Fruit fly (Drosophila melanogaster) whole organism, embryonic: ENCODE measurements around the gene CG32278.
A peak's percentile ranks its signal among the peaks of the same experiment; 100 is the strongest.

Source experiments
- Adf1 ChIP-seq: fragments of 200-800 bp; sonication (Bioruptor generic); IDR thresholded peaks from 2 replicates; pipeline ENCODE4 v1.3.6; 2022; ENCODE audit warnings: missing biosample characterization, missing genetic modification characterization
- Antp ChIP-seq: fragments of 200-800 bp; sonication (Bioruptor generic); optimal IDR thresholded peaks from 3 replicates; lab custom pipeline; 2016; ENCODE audit warnings: missing biosample characterization, missing genetic modification characterization
- Atf6 ChIP-seq: fragments of 200-800 bp; sonication (Bioruptor generic); IDR thresholded peaks from 2 replicates; pipeline ENCODE4 v1.3.6; 2022; ENCODE audit warnings: missing biosample characterization, missing genetic modification characterization
- B-H2 ChIP-seq: fragments of 200-800 bp; sonication (Bioruptor generic); optimal IDR thresholded peaks from 2 replicates; lab custom pipeline; 2018; ENCODE audit warnings: missing biosample characterization, mild to moderate bottlenecking, missing genetic modification characterization
- CG13287 ChIP-seq: fragments of 200-800 bp; sonication (Bioruptor generic); IDR thresholded peaks from 2 replicates; pipeline ENCODE4 v1.3.6; 2022; ENCODE audit warnings: missing biosample characterization, missing genetic modification characterization; ENCODE audit not compliant: partially characterized antibody
- CG13624 ChIP-seq: fragments of 200-800 bp; sonication (Bioruptor generic); optimal IDR thresholded peaks from 2 replicates; lab custom pipeline; 2016; ENCODE audit warnings: missing biosample characterization, missing genetic modification characterization
- CG15514 ChIP-seq: fragments of 200-800 bp; sonication (Bioruptor generic); optimal IDR thresholded peaks from 3 replicates; lab custom pipeline; 2017; ENCODE audit warnings: missing biosample characterization, missing genetic modification characterization, mild to moderate bottlenecking, moderate library complexity, missing genetic modification reagents
- CG15696 ChIP-seq: fragments of 200-800 bp; sonication (Bioruptor generic); optimal IDR thresholded peaks from 2 replicates; lab custom pipeline; 2019; ENCODE audit warnings: missing biosample characterization, mild to moderate bottlenecking, missing genetic modification characterization, moderate library complexity
- CG17612 ChIP-seq: fragments of 200-800 bp; sonication (Bioruptor generic); IDR thresholded peaks from 2 replicates; pipeline ENCODE4 v1.3.6; 2022; ENCODE audit warnings: missing biosample characterization, missing genetic modification characterization
- CG17829 ChIP-seq: fragments of 200-800 bp; optimal IDR thresholded peaks from 2 replicates; lab custom pipeline; 2019; ENCODE audit warnings: missing biosample characterization, mild to moderate bottlenecking, missing genetic modification characterization, moderate library complexity
- CG2120 ChIP-seq: fragments of 200-800 bp; sonication (Bioruptor generic); optimal IDR thresholded peaks from 3 replicates; lab custom pipeline; 2016; ENCODE audit warnings: missing biosample characterization, missing genetic modification characterization
- CG30403 ChIP-seq: fragments of 200-800 bp; sonication (Bioruptor generic); optimal IDR thresholded peaks from 3 replicates; lab custom pipeline; 2016; ENCODE audit warnings: missing biosample characterization, missing genetic modification characterization
- CG31388 ChIP-seq: fragments of 200-800 bp; sonication (Bioruptor generic); optimal IDR thresholded peaks from 2 replicates; lab custom pipeline; 2016; ENCODE audit warnings: missing biosample characterization, missing genetic modification characterization
- CG32772 ChIP-seq: fragments of 200-800 bp; sonication (Bioruptor generic); IDR thresholded peaks from 2 replicates; pipeline ENCODE4 v1.3.6; 2022; ENCODE audit warnings: missing biosample characterization, missing genetic modification characterization
- CG33213 ChIP-seq: fragments of 200-800 bp; sonication (Bioruptor generic); optimal IDR thresholded peaks from 3 replicates; lab custom pipeline; 2016; ENCODE audit warnings: missing biosample characterization, missing genetic modification characterization
- CG4282 ChIP-seq: fragments of 200-800 bp; sonication (Bioruptor generic); optimal IDR thresholded peaks from 2 replicates; lab custom pipeline; 2016; ENCODE audit warnings: missing biosample characterization, missing genetic modification characterization
- CG4707 ChIP-seq: fragments of 200-800 bp; sonication (Bioruptor generic); optimal IDR thresholded peaks from 2 replicates; lab custom pipeline; 2018; ENCODE audit warnings: missing biosample characterization, mild to moderate bottlenecking, missing genetic modification characterization, moderate library complexity
- CG4820 ChIP-seq: fragments of 200-800 bp; sonication (Bioruptor generic); optimal IDR thresholded peaks from 3 replicates; lab custom pipeline; 2016; ENCODE audit warnings: missing biosample characterization, missing genetic modification characterization
- CG6791 ChIP-seq: fragments of 200-800 bp; sonication (Bioruptor generic); IDR thresholded peaks from 3 replicates; pipeline ENCODE4 v1.3.6; 2022; ENCODE audit warnings: missing biosample characterization, missing genetic modification characterization; ENCODE audit not compliant: partially characterized antibody
- CG7357 ChIP-seq: fragments of 200-800 bp; sonication (Bioruptor generic); IDR thresholded peaks from 3 replicates; pipeline ENCODE4 v1.3.6; 2022; ENCODE audit warnings: missing biosample characterization, missing genetic modification characterization
- CG7372 ChIP-seq: fragments of 200-800 bp; sonication (Bioruptor generic); IDR thresholded peaks from 2 replicates; pipeline ENCODE4 v1.3.6; 2022; ENCODE audit warnings: missing biosample characterization, missing genetic modification characterization
- CG8359 ChIP-seq: fragments of 200-800 bp; sonication (Bioruptor generic); optimal IDR thresholded peaks from 2 replicates; lab custom pipeline; 2017; ENCODE audit warnings: missing biosample characterization, mild to moderate bottlenecking, missing genetic modification characterization, borderline replicate concordance
- ERR ChIP-seq: fragments of 200-800 bp; sonication (Bioruptor generic); optimal IDR thresholded peaks from 2 replicates; lab custom pipeline; 2016; ENCODE audit warnings: missing biosample characterization, missing genetic modification characterization
- Ets65A ChIP-seq: fragments of 200-800 bp; sonication (Bioruptor generic); peaks from one replicate; lab custom pipeline; 2016; ENCODE audit warnings: missing biosample characterization, missing genetic modification characterization
- Gsc ChIP-seq: fragments of 200-800 bp; sonication (Bioruptor generic); IDR thresholded peaks from 2 replicates; pipeline ENCODE4 v1.3.6; 2022; ENCODE audit warnings: missing biosample characterization, missing genetic modification characterization
- HLH54F ChIP-seq: fragments of 200-800 bp; sonication (Bioruptor generic); optimal IDR thresholded peaks from 3 replicates; lab custom pipeline; 2016; ENCODE audit warnings: missing biosample characterization, missing genetic modification characterization
- MBD-R2 ChIP-seq: fragments of 200-800 bp; sonication (Bioruptor generic); IDR thresholded peaks from 2 replicates; pipeline ENCODE4 v1.3.6; 2022; ENCODE audit warnings: missing biosample characterization, missing genetic modification characterization
- Ravus ChIP-seq: fragments of 200-800 bp; sonication (Bioruptor generic); IDR thresholded peaks from 2 replicates; pipeline ENCODE4 v1.3.6; 2022; ENCODE audit warnings: missing biosample characterization, missing genetic modification characterization
- Sry-δ ChIP-seq: fragments of 200-800 bp; sonication (Bioruptor generic); optimal IDR thresholded peaks from 2 replicates; lab custom pipeline; 2016; ENCODE audit warnings: missing biosample characterization, missing genetic modification characterization
- Vsx1 ChIP-seq: fragments of 200-800 bp; sonication (Bioruptor generic); optimal IDR thresholded peaks from 2 replicates; lab custom pipeline; 2017; ENCODE audit warnings: missing biosample characterization, mild to moderate bottlenecking, missing genetic modification characterization, missing genetic modification reagents
- chif ChIP-seq, 2 experiments: fragments of 200-800 bp; sonication (Bioruptor generic); optimal IDR thresholded peaks; 3 replicates each; lab custom pipeline; 2016; ENCODE audit warnings: missing biosample characterization in 2 of 2, missing genetic modification characterization in 2 of 2
- croc ChIP-seq: fragments of 200-800 bp; sonication (Bioruptor generic); conservative IDR thresholded peaks from 3 replicates; pipeline ENCODE4 v1.3.6; 2022; ENCODE audit warnings: missing biosample characterization, missing genetic modification characterization
- cwo ChIP-seq: fragments of 200-800 bp; sonication (Bioruptor generic); optimal IDR thresholded peaks from 3 replicates; lab custom pipeline; 2017; ENCODE audit warnings: missing biosample characterization, missing genetic modification characterization, mild to moderate bottlenecking, moderate library complexity, missing genetic modification reagents
- dati ChIP-seq: fragments of 200-800 bp; sonication (Bioruptor generic); IDR thresholded peaks from 2 replicates; pipeline ENCODE4 v1.3.6; 2022; ENCODE audit warnings: missing biosample characterization, missing genetic modification characterization
- dimm ChIP-seq: fragments of 200-800 bp; sonication (Bioruptor generic); IDR thresholded peaks from 2 replicates; pipeline ENCODE4 v1.3.6; 2022; ENCODE audit warnings: missing biosample characterization, missing genetic modification characterization
- dm ChIP-seq: fragments of 200-800 bp; sonication (Bioruptor generic); optimal IDR thresholded peaks from 3 replicates; lab custom pipeline; 2016; ENCODE audit warnings: missing biosample characterization, missing genetic modification characterization
- dpn ChIP-seq, 2 experiments: fragments of 200-800 bp; sonication (Bioruptor generic); optimal IDR thresholded peaks; 3 replicates each; lab custom pipeline; 2016; ENCODE audit warnings: missing biosample characterization in 2 of 2, missing genetic modification characterization in 2 of 2
- dysf ChIP-seq: fragments of 200-800 bp; sonication (Bioruptor generic); IDR thresholded peaks from 3 replicates; pipeline ENCODE4 v1.3.6; 2022; ENCODE audit warnings: missing biosample characterization, missing genetic modification characterization
- gsb-n ChIP-seq: fragments of 200-800 bp; sonication (Bioruptor generic); optimal IDR thresholded peaks from 3 replicates; lab custom pipeline; 2018; ENCODE audit warnings: missing biosample characterization, mild to moderate bottlenecking, missing genetic modification characterization
- gt ChIP-seq: fragments of 200-800 bp; sonication (Bioruptor generic); IDR thresholded peaks from 2 replicates; pipeline ENCODE4 v1.3.6; 2022; ENCODE audit warnings: missing biosample characterization, missing genetic modification characterization
- her ChIP-seq: fragments of 200-800 bp; sonication (Bioruptor generic); optimal IDR thresholded peaks from 2 replicates; lab custom pipeline; 2016; ENCODE audit warnings: missing biosample characterization, missing genetic modification characterization
- lbe ChIP-seq: fragments of 200-800 bp; sonication (Bioruptor generic); optimal IDR thresholded peaks from 2 replicates; lab custom pipeline; 2016; ENCODE audit warnings: missing biosample characterization, mild to moderate bottlenecking, missing genetic modification characterization
- nmo ChIP-seq: fragments of 200-800 bp; sonication (Bioruptor generic); optimal IDR thresholded peaks from 2 replicates; lab custom pipeline; 2018; ENCODE audit warnings: missing biosample characterization, mild to moderate bottlenecking, missing genetic modification characterization, moderate library complexity
- psq ChIP-seq: fragments of 200-800 bp; sonication (Bioruptor generic); optimal IDR thresholded peaks from 2 replicates; lab custom pipeline; 2017; ENCODE audit warnings: missing biosample characterization, missing genetic modification characterization
- sob ChIP-seq: fragments of 200-800 bp; sonication (Bioruptor generic); IDR thresholded peaks from 2 replicates; pipeline ENCODE4 v1.3.6; 2022; ENCODE audit warnings: missing biosample characterization, missing genetic modification characterization
- tin ChIP-seq: fragments of 200-800 bp; sonication (Bioruptor generic); optimal IDR thresholded peaks from 3 replicates; lab custom pipeline; 2016; ENCODE audit warnings: missing biosample characterization, missing genetic modification characterization
- tio ChIP-seq: fragments of 200-800 bp; sonication (Bioruptor generic); optimal IDR thresholded peaks from 2 replicates; lab custom pipeline; 2017; ENCODE audit warnings: missing biosample characterization, missing genetic modification characterization, inconsistent platforms
- trem ChIP-seq: fragments of 200-800 bp; optimal IDR thresholded peaks from 3 replicates; lab custom pipeline; 2019; ENCODE audit warnings: missing biosample characterization, mild to moderate bottlenecking, missing genetic modification characterization, moderate library complexity
- twi ChIP-seq: fragments of 200-800 bp; optimal IDR thresholded peaks from 2 replicates; lab custom pipeline; 2019; ENCODE audit warnings: missing biosample characterization, mild to moderate bottlenecking, missing genetic modification characterization, moderate library complexity

Gene CG32278

dm6 chr3L:3148125-3149059, 20.7 kb upstream of the CG32278 start, which contains the start of the genes Usp5 and BtbVII (continued):
- TF ChIP-seq Vsx1 (GFP tag; lab: Kevin White, UChicago) (no peak), gt (no peak), CG31388 (GFP tag; lab: Kevin White, UChicago) (no peak), dati (GFP tag; lab: Robert Waterston, UW) (no peak), CG7372 (GFP tag; lab: Robert Waterston, UW) (no peak), dimm (no peak), gsb-n (tag; lab: Kevin White, UChicago) (no peak), Adf1 (GFP tag; lab: Robert Waterston, UW) (peak; percentile 48; the same call in 1 of the 2 replicates), CG4282 (peak; percentile 20), Atf6 (GFP tag; lab: Robert Waterston, UW) (peak; percentile 43; the same call in 1 of the 2 replicates), CG32772 (peak; percentile 62), Antp (GFP tag; lab: Kevin White, UChicago) (peak; percentile 81), B-H2 (GFP tag; lab: Kevin White, UChicago) (peak; percentile 77), CG2120 (GFP tag; lab: Kevin White, UChicago) (peak; percentile 84), twi (tag; lab: Kevin White, UChicago) (peak; percentile 18), Gsc (no peak), CG30403 (GFP tag; lab: Kevin White, UChicago) (peak; percentile 69), CG33213 (GFP tag; lab: Kevin White, UChicago) (peak; percentile 37), Ravus (GFP tag; lab: Robert Waterston, UW) (no peak), trem (tag; lab: Kevin White, UChicago) (peak; percentile 99), lbe (peak; percentile 4), CG13624 (GFP tag; lab: Kevin White, UChicago) (peak; percentile 70), CG4707 (GFP tag; lab: Kevin White, UChicago) (no peak), cwo (GFP tag; lab: Kevin White, UChicago) (no peak), chif (GFP tag; optimal IDR thresholded peaks at IDR 0.05; lab: Kevin White, UChicago) (peak; percentile 41 to 61), CG4820 (GFP tag; lab: Kevin White, UChicago) (peak; percentile 37), HLH54F (GFP tag; lab: Kevin White, UChicago) (peak; percentile 73), Sry-δ (GFP tag; lab: Kevin White, UChicago) (peak; percentile 96), dysf (GFP tag; lab: Robert Waterston, UW) (peak; percentile 62; the same call in 2 of the 3 replicates), tio (no peak), dpn (GFP tag; optimal IDR thresholded peaks at IDR 0.05; lab: Kevin White, UChicago) (peak; percentile 67 to 80), Ets65A (GFP tag; lab: Kevin White, UChicago) (peak; percentile 91), CG7357 (0 out of 3 replicates have a peak, but pooled peaks have one; percentile 12), croc (0 out of 3 replicates have a peak, but pooled peaks have one; percentile 39), CG8359 (GFP tag; lab: Kevin White, UChicago) (no peak), ERR (GFP tag; lab: Kevin White, UChicago) (peak; percentile 6), CG6791 (GFP tag; lab: Robert Waterston, UW) (peak; percentile 80), psq (GFP tag; lab: Kevin White, UChicago) (no peak), dm (GFP tag; lab: Kevin White, UChicago) (peak; percentile 60), sob (GFP tag; lab: Robert Waterston, UW) (peak; percentile 47), CG15514 (peak; percentile 100), her (GFP tag; lab: Kevin White, UChicago) (peak; percentile 74), CG15696 (tag; lab: Kevin White, UChicago) (peak; percentile 41), CG13287 (GFP tag; lab: Robert Waterston, UW) (peak; percentile 99), MBD-R2 (peak; percentile 83), CG17612 (GFP tag; lab: Robert Waterston, UW) (no peak), tin (GFP tag; lab: Kevin White, UChicago) (peak; percentile 63), CG17829 (tag; lab: Kevin White, UChicago) (peak; percentile 62), nmo (GFP tag; lab: Kevin White, UChicago) (peak; percentile 61)
